Worm (Caenorhabditis elegans): ENCODE measurements around the gene pqn-16.

- no peak for TF ChIP-seq mep-1 (tag; optimal IDR thresholded peaks at IDR 0.05)
- TF ChIP-seq unc-62 (GFP tag; optimal IDR thresholded peaks at IDR 0.05) = no peak
- no peak for TF ChIP-seq unc-39 (tag; optimal IDR thresholded peaks at IDR 0.05)
- TF ChIP-seq nhr-12 (tag; optimal IDR thresholded peaks at IDR 0.05) = no peak
- TF ChIP-seq tbx-8 (GFP tag; optimal IDR thresholded peaks at IDR 0.05) = no peak
- TF ChIP-seq ztf-11 (tag; optimal IDR thresholded peaks at IDR 0.05) = no peak
- no peak for TF ChIP-seq mab-5 (tag; optimal IDR thresholded peaks at IDR 0.05)
- no peak for TF ChIP-seq nhr-28 (tag; optimal IDR thresholded peaks at IDR 0.05)
- TF ChIP-seq ceh-43 (GFP tag; optimal IDR thresholded peaks at IDR 0.05) = no peak
- no peak for TF ChIP-seq pha-4 (tag; optimal IDR thresholded peaks at IDR 0.05)
These were observed 23.2 kb downstream of the pqn-16 start, which contains the start of gene C24B5.4 for ce11 chrV:9197121-9197520.
